Worm (Caenorhabditis elegans) whole organism, early embryonic: ENCODE results near the gene F23F1.4.

Experiments
- aly-1 ChIP-seq: sonication (generic microtip); optimal IDR thresholded peaks from 2 replicates; lab custom pipeline; 2016; ENCODE audit warnings: missing genetic modification characterization, missing compliant biosample characterization
- ama-1 ChIP-seq: fragments of 150-350 bp; optimal IDR thresholded peaks from 2 replicates; lab custom pipeline; 2014
- ceh-13 ChIP-seq: fragments of 200-800 bp; sonication (Bioruptor generic); optimal IDR thresholded peaks from 2 replicates; lab custom pipeline; 2018; ENCODE audit warnings: mild to moderate bottlenecking, missing genetic modification characterization, missing compliant biosample characterization
- ceh-36 ChIP-seq: sonication (generic microtip); optimal IDR thresholded peaks from 2 replicates; lab custom pipeline; 2016; ENCODE audit warnings: missing genetic modification characterization, inconsistent platforms, missing compliant biosample characterization
- hmg-4 ChIP-seq: fragments of 200-800 bp; sonication (Bioruptor generic); optimal IDR thresholded peaks from 2 replicates; lab custom pipeline; 2018; ENCODE audit warnings: mild to moderate bottlenecking, missing genetic modification characterization, missing compliant biosample characterization
- hnd-1 ChIP-seq: sonication (generic microtip); optimal IDR thresholded peaks from 2 replicates; lab custom pipeline; 2016; ENCODE audit warnings: missing genetic modification characterization, missing compliant biosample characterization
- pes-1 ChIP-seq: fragments of 200-800 bp; sonication (Bioruptor generic); IDR thresholded peaks from 2 replicates; pipeline ENCODE4 v1.3.6; 2022; ENCODE audit warnings: missing genetic modification reagents, missing genetic modification characterization, missing compliant biosample characterization
- scrt-1 ChIP-seq: fragments of 200-800 bp; sonication (Bioruptor generic); IDR thresholded peaks from 2 replicates; pipeline ENCODE4 v1.3.6; 2022; ENCODE audit warnings: missing genetic modification characterization, missing compliant biosample characterization
- sea-1 ChIP-seq: fragments of 200-800 bp; sonication (Bioruptor generic); conservative IDR thresholded peaks from 2 replicates; pipeline ENCODE4 v1.3.6; 2022; ENCODE audit warnings: missing genetic modification characterization, missing compliant biosample characterization
- tbx-11 ChIP-seq: fragments of 200-800 bp; sonication (Bioruptor generic); IDR thresholded peaks from 2 replicates; pipeline ENCODE4 v1.3.6; 2022; ENCODE audit warnings: missing genetic modification characterization, missing compliant biosample characterization

DNA sequence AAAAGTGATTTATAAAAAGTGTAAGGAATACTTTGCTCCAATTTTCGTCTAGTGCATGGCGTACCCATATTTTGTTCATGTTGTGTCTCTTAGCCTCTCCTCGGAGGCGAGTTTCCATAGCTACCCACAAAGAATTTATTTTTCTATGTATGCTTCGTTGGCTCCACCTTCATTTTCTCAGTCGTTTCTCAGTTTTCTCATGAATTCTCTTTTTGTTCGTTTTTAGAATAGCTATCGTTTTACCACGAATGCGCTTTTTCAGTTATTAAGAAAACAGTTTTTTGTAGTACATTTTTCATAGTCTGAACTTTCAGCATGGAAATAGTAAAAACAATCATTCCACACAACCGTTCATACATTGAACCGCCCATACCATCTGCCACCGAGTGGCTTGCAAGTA is 21.9 kb downstream of the F23F1.4 start, which contains the start of gene osta-1:
- TF ChIP-seq sea-1 (GFP tag; lab: Robert Waterston, UW) (no peak), ceh-13 (GFP tag; lab: Kevin White, UChicago) (no peak), ama-1 (no peak), tbx-11 (GFP tag; lab: Robert Waterston, UW) (no peak), scrt-1 (no peak), hnd-1 (no peak), hmg-4 (GFP tag; lab: Kevin White, UChicago) (no peak), pes-1 (GFP tag; lab: Robert Waterston, UW) (no peak), aly-1 (tag; lab: Kevin White, UChicago) (no peak), ceh-36 (tag; lab: Kevin White, UChicago) (no peak)
